Worm (Caenorhabditis elegans): ENCODE results near the gene T02D1.4.
A peak's percentile ranks its signal among the peaks of the same experiment; 100 is the strongest.

DNA sequence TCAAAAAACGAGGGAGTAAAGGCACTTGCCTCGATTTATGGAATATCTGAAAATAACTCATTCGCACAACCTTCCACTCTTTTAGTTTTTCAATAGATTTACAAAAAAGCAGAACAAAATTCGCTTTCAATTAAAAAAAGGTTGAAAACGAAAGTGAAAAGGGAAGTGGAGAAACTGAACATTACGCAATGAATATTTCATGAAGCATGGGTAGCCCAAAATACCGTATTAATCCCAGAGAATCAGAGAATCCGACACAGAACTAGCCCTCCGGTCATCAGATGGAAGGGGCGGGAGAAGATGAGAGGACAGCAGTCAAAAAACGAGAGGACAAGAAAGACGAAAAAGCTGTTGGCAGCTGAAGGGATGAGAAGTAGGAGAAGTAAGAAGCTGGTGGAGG is 28.1 kb upstream of the T02D1.4 start, which contains the start of gene C30H6.5:
- TF ChIP-seq ces-1 (GFP tag; optimal IDR thresholded peaks at IDR 0.05) (no peak), mab-9 (GFP tag; IDR thresholded peaks at IDR 0.05) (no peak), nhr-47 (tag; optimal IDR thresholded peaks at IDR 0.05) (no peak), fkh-10 (GFP tag; optimal IDR thresholded peaks at IDR 0.05) (no peak), blmp-1 (tag; optimal IDR thresholded peaks at IDR 0.05) (peak; percentile 82), grh-1 (GFP tag; IDR thresholded peaks at IDR 0.05) (no peak), nhr-28 (tag; optimal IDR thresholded peaks at IDR 0.05) (no peak), sup-37 (GFP tag; optimal IDR thresholded peaks at IDR 0.05) (no peak), efl-3 (GFP tag; optimal IDR thresholded peaks at IDR 0.05) (no peak), aly-2 (tag; optimal IDR thresholded peaks at IDR 0.05) (no peak), nhr-11 (tag; optimal IDR thresholded peaks at IDR 0.05) (no peak), unc-98 (GFP tag; IDR thresholded peaks at IDR 0.05) (no peak)

Measured in whole organism, L1 larva.